Fruit fly (Drosophila melanogaster) whole organism, embryonic: Measurements from ENCODE around the gene wds.
A peak's percentile ranks its signal among the peaks of the same experiment; 100 is the strongest.

Source experiments
- Bdp1 ChIP-seq: fragments of 200-800 bp; sonication (Bioruptor generic); optimal IDR thresholded peaks from 3 replicates; lab custom pipeline; 2016; ENCODE audit warnings: missing biosample characterization, missing genetic modification characterization
- Bgb ChIP-seq: fragments of 200-800 bp; sonication (Bioruptor generic); IDR thresholded peaks from 2 replicates; pipeline ENCODE4 v1.3.6; 2022; ENCODE audit warnings: missing biosample characterization, missing genetic modification characterization; ENCODE audit not compliant: partially characterized antibody
- CG10267 ChIP-seq: fragments of 200-800 bp; sonication (Bioruptor generic); optimal IDR thresholded peaks from 2 replicates; lab custom pipeline; 2018; ENCODE audit warnings: missing biosample characterization, mild to moderate bottlenecking, missing genetic modification characterization, moderate library complexity
- CG12391 ChIP-seq: fragments of 200-800 bp; sonication (Bioruptor generic); optimal IDR thresholded peaks from 3 replicates; lab custom pipeline; 2018; ENCODE audit warnings: missing biosample characterization, mild to moderate bottlenecking, missing genetic modification characterization, moderate library complexity
- CG12769 ChIP-seq: fragments of 200-800 bp; sonication (Bioruptor generic); optimal IDR thresholded peaks from 2 replicates; lab custom pipeline; 2019; ENCODE audit warnings: missing biosample characterization, mild to moderate bottlenecking, missing genetic modification characterization, moderate library complexity
- CG14710 ChIP-seq: fragments of 200-800 bp; sonication (Bioruptor generic); optimal IDR thresholded peaks from 3 replicates; lab custom pipeline; 2019; ENCODE audit warnings: missing biosample characterization, mild to moderate bottlenecking, missing genetic modification characterization, moderate library complexity
- CG16815 ChIP-seq: fragments of 200-800 bp; sonication (Bioruptor generic); optimal IDR thresholded peaks from 3 replicates; lab custom pipeline; 2017; ENCODE audit warnings: missing biosample characterization, mild to moderate bottlenecking, missing genetic modification characterization
- CG18262 ChIP-seq: fragments of 200-800 bp; optimal IDR thresholded peaks from 3 replicates; lab custom pipeline; 2019; ENCODE audit warnings: missing biosample characterization, mild to moderate bottlenecking, missing genetic modification characterization, moderate library complexity
- CG18599 ChIP-seq: fragments of 200-800 bp; sonication (Bioruptor generic); optimal IDR thresholded peaks from 3 replicates; lab custom pipeline; 2017; ENCODE audit warnings: missing biosample characterization, missing genetic modification characterization, mild to moderate bottlenecking, moderate library complexity, missing genetic modification reagents
- CG2202 ChIP-seq: fragments of 200-800 bp; sonication (Bioruptor generic); optimal IDR thresholded peaks from 2 replicates; lab custom pipeline; 2018; ENCODE audit warnings: missing biosample characterization, mild to moderate bottlenecking, missing genetic modification characterization
- CG2678 ChIP-seq: fragments of 200-800 bp; sonication (Bioruptor generic); optimal IDR thresholded peaks from 3 replicates; lab custom pipeline; 2019; ENCODE audit warnings: missing biosample characterization, mild to moderate bottlenecking, missing genetic modification characterization, moderate library complexity
- CG3163 ChIP-seq: fragments of 200-800 bp; sonication (Bioruptor generic); optimal IDR thresholded peaks from 3 replicates; lab custom pipeline; 2016; ENCODE audit warnings: missing biosample characterization, missing genetic modification characterization
- CG32532 ChIP-seq: fragments of 200-800 bp; sonication (Bioruptor generic); IDR thresholded peaks from 2 replicates; pipeline ENCODE4 v1.3.6; 2022; ENCODE audit warnings: missing biosample characterization, missing genetic modification characterization
- CG3838 ChIP-seq: fragments of 200-800 bp; sonication (Bioruptor generic); optimal IDR thresholded peaks from 3 replicates; lab custom pipeline; 2016; ENCODE audit warnings: missing biosample characterization, missing genetic modification characterization
- CG3847 ChIP-seq: fragments of 200-800 bp; sonication (Bioruptor generic); IDR thresholded peaks from 2 replicates; pipeline ENCODE4 v1.3.6; 2022; ENCODE audit warnings: missing biosample characterization, missing genetic modification characterization
- CG3995 ChIP-seq: fragments of 200-800 bp; sonication (Bioruptor generic); optimal IDR thresholded peaks from 3 replicates; lab custom pipeline; 2016; ENCODE audit warnings: missing biosample characterization, missing genetic modification characterization
- CG5180 ChIP-seq: fragments of 200-800 bp; sonication (Bioruptor generic); optimal IDR thresholded peaks from 3 replicates; lab custom pipeline; 2017; ENCODE audit warnings: missing biosample characterization, missing genetic modification characterization, mild to moderate bottlenecking, moderate library complexity, missing genetic modification reagents
- CG5953 ChIP-seq: fragments of 200-800 bp; sonication (Bioruptor generic); IDR thresholded peaks from 2 replicates; pipeline ENCODE4 v1.3.6; 2022; ENCODE audit warnings: missing biosample characterization, missing genetic modification characterization
- CG6683 ChIP-seq: fragments of 200-800 bp; sonication (Bioruptor generic); optimal IDR thresholded peaks from 2 replicates; lab custom pipeline; 2017; ENCODE audit warnings: missing biosample characterization, mild to moderate bottlenecking, missing genetic modification characterization, missing genetic modification reagents
- Elba2 ChIP-seq: fragments of 200-800 bp; sonication (Bioruptor generic); optimal IDR thresholded peaks from 3 replicates; lab custom pipeline; 2016; ENCODE audit warnings: missing biosample characterization, missing genetic modification characterization
- HLH4C ChIP-seq: fragments of 200-800 bp; sonication (Bioruptor generic); IDR thresholded peaks from 3 replicates; pipeline ENCODE4 v1.3.6; 2022; ENCODE audit warnings: missing biosample characterization, missing genetic modification characterization; ENCODE audit not compliant: partially characterized antibody
- HLHmδ ChIP-seq: fragments of 200-800 bp; sonication (Bioruptor generic); optimal IDR thresholded peaks from 2 replicates; lab custom pipeline; 2018; ENCODE audit warnings: missing biosample characterization, mild to moderate bottlenecking, missing genetic modification characterization, moderate library complexity
- Kr ChIP-seq: fragments of 200-800 bp; sonication (Bioruptor generic); optimal IDR thresholded peaks from 2 replicates; lab custom pipeline; 2017; ENCODE audit warnings: missing biosample characterization, mild to moderate bottlenecking, missing genetic modification characterization
- Lpt ChIP-seq: fragments of >200 bp; optimal IDR thresholded peaks from 2 replicates; lab custom pipeline; 2018; ENCODE audit warnings: missing biosample characterization, missing genetic modification characterization
- MBD-R2 ChIP-seq: fragments of 200-800 bp; sonication (Bioruptor generic); IDR thresholded peaks from 2 replicates; pipeline ENCODE4 v1.3.6; 2022; ENCODE audit warnings: missing biosample characterization, missing genetic modification characterization
- MESR4 ChIP-seq: fragments of 200-800 bp; sonication (Bioruptor generic); optimal IDR thresholded peaks from 2 replicates; lab custom pipeline; 2018; ENCODE audit warnings: missing biosample characterization, mild to moderate bottlenecking, missing genetic modification characterization, moderate library complexity
- Mad ChIP-seq: fragments of 200-800 bp; sonication (Bioruptor generic); optimal IDR thresholded peaks from 2 replicates; lab custom pipeline; 2016; ENCODE audit warnings: missing biosample characterization, missing genetic modification characterization
- Myb ChIP-seq: fragments of 200-800 bp; sonication (Bioruptor generic); optimal IDR thresholded peaks from 2 replicates; lab custom pipeline; 2016; ENCODE audit warnings: missing biosample characterization, missing genetic modification characterization
- NC2α ChIP-seq: fragments of 200-800 bp; sonication (Bioruptor generic); optimal IDR thresholded peaks from 2 replicates; lab custom pipeline; 2016; ENCODE audit warnings: missing biosample characterization, missing genetic modification characterization
- NK7.1 ChIP-seq: fragments of 200-800 bp; sonication (Bioruptor generic); optimal IDR thresholded peaks from 3 replicates; lab custom pipeline; 2016; ENCODE audit warnings: missing biosample characterization, missing genetic modification characterization
- Nf-YA ChIP-seq: fragments of 200-800 bp; sonication (Bioruptor generic); IDR thresholded peaks from 2 replicates; pipeline ENCODE4 v1.3.6; 2022; ENCODE audit warnings: missing biosample characterization, missing genetic modification characterization
- Spps ChIP-seq: fragments of 200-800 bp; sonication (Bioruptor generic); optimal IDR thresholded peaks from 2 replicates; lab custom pipeline; 2018; ENCODE audit warnings: missing biosample characterization, mild to moderate bottlenecking, missing genetic modification characterization
- Xbp1 ChIP-seq: fragments of 200-800 bp; sonication (Bioruptor generic); optimal IDR thresholded peaks from 3 replicates; lab custom pipeline; 2016; ENCODE audit warnings: missing biosample characterization, mild to moderate bottlenecking, missing genetic modification characterization
- ap ChIP-seq: fragments of 200-800 bp; sonication (Bioruptor generic); IDR thresholded peaks from 2 replicates; pipeline ENCODE4 v1.3.6; 2022; ENCODE audit warnings: missing biosample characterization, missing genetic modification characterization
- cg ChIP-seq: fragments of 200-800 bp; sonication (Bioruptor generic); optimal IDR thresholded peaks from 3 replicates; lab custom pipeline; 2019; ENCODE audit warnings: missing biosample characterization, mild to moderate bottlenecking, missing genetic modification characterization, moderate library complexity
- chn ChIP-seq: fragments of 200-800 bp; sonication (Bioruptor generic); optimal IDR thresholded peaks from 2 replicates; lab custom pipeline; 2016; ENCODE audit warnings: missing biosample characterization, missing genetic modification characterization
- fd102C ChIP-seq: fragments of 200-800 bp; sonication (Bioruptor generic); optimal IDR thresholded peaks from 2 replicates; lab custom pipeline; 2018; ENCODE audit warnings: missing biosample characterization, mild to moderate bottlenecking, missing genetic modification characterization, moderate library complexity
- fd96Cb ChIP-seq: fragments of 200-800 bp; sonication (Bioruptor generic); optimal IDR thresholded peaks from 2 replicates; lab custom pipeline; 2018; ENCODE audit warnings: missing biosample characterization, mild to moderate bottlenecking, missing genetic modification characterization, moderate library complexity
- gcm ChIP-seq: fragments of 200-800 bp; sonication (Bioruptor generic); optimal IDR thresholded peaks from 2 replicates; lab custom pipeline; 2019; ENCODE audit warnings: missing biosample characterization, mild to moderate bottlenecking, missing genetic modification characterization, moderate library complexity
- lov ChIP-seq, 2 experiments: fragments of 200-800 bp in 1 of 2; fragments of >200 bp in 1 of 2; sonication (Bioruptor generic) in 1 of 2; IDR thresholded peaks in 1 of 2; optimal IDR thresholded peaks in 1 of 2; 2 replicates in 1 of 2; 3 replicates in 1 of 2; pipeline versions ENCODE4 v1.3.6 to Lab custom; 2017 to 2022; ENCODE audit warnings: missing biosample characterization in 1 of 2, missing genetic modification characterization in 1 of 2
- nau ChIP-seq: fragments of 200-800 bp; sonication (Bioruptor generic); optimal IDR thresholded peaks from 3 replicates; lab custom pipeline; 2017; ENCODE audit warnings: missing biosample characterization, mild to moderate bottlenecking, missing genetic modification characterization, missing genetic modification reagents
- nmo ChIP-seq: fragments of 200-800 bp; sonication (Bioruptor generic); optimal IDR thresholded peaks from 2 replicates; lab custom pipeline; 2018; ENCODE audit warnings: missing biosample characterization, mild to moderate bottlenecking, missing genetic modification characterization, moderate library complexity
- phol ChIP-seq: fragments of 200-800 bp; sonication (Bioruptor generic); optimal IDR thresholded peaks from 3 replicates; lab custom pipeline; 2018; ENCODE audit warnings: missing biosample characterization, mild to moderate bottlenecking, missing genetic modification characterization, moderate library complexity
- psq ChIP-seq: fragments of 200-800 bp; sonication (Bioruptor generic); optimal IDR thresholded peaks from 2 replicates; lab custom pipeline; 2017; ENCODE audit warnings: missing biosample characterization, missing genetic modification characterization
- pzg ChIP-seq: fragments of 200-800 bp; sonication (Bioruptor generic); optimal IDR thresholded peaks from 3 replicates; lab custom pipeline; 2018; ENCODE audit warnings: missing biosample characterization, mild to moderate bottlenecking, missing genetic modification characterization, moderate library complexity
- shn ChIP-seq: fragments of 200-800 bp; sonication (Bioruptor generic); optimal IDR thresholded peaks from 3 replicates; lab custom pipeline; 2016; ENCODE audit warnings: missing biosample characterization, missing genetic modification characterization
- sisA ChIP-seq: fragments of 200-800 bp; sonication (Bioruptor generic); IDR thresholded peaks from 2 replicates; pipeline ENCODE4 v1.3.6; 2022; ENCODE audit warnings: missing biosample characterization, missing genetic modification characterization
- ttk ChIP-seq: fragments of 200-800 bp; sonication (Bioruptor generic); IDR thresholded peaks from 2 replicates; pipeline ENCODE4 v2.1.2; 2022; ENCODE audit warnings: missing biosample characterization, missing genetic modification characterization
- vfl ChIP-seq: fragments of 200-800 bp; sonication (Bioruptor generic); optimal IDR thresholded peaks from 2 replicates; lab custom pipeline; 2016; ENCODE audit warnings: missing biosample characterization, missing genetic modification characterization

wds gene

DNA sequence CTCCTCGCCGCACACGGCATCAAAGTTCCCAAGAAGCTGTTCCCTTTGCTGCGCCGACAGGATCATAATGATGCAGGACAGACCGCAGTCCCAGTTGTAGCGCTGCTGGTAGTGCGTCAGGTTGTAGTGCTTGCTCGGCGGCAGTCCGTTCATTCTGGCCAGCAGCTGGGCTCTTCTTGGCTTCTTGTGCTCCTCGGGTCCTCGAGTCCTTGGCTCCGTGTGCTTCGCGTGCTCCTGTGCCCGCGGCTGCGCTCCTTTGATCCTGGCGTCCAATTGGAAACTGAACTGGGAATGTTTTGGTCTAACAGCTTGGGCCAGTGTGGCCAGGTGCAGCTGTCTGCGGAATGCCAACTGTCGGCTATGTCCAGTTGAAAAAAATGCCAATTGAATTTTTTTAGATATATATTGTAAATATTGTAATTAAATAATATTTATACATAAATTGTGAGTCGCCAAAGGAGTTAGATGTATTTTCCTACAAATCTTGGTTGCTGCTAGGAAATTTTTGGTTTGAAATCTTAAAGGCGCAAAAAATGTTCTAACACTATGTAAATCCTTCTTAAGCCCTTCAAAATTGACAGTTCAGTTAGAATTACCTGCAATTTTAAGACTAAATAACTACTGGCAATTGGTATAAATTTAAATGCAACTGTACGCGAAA lies 595 bp upstream of the wds start, which contains the start of gene CG13760 (continued):
- TF ChIP-seq MESR4 (GFP tag; lab: Kevin White, UChicago) = peak; percentile 53
- no peak for TF ChIP-seq psq (GFP tag; lab: Kevin White, UChicago)
- no peak for TF ChIP-seq ttk (GFP tag; lab: Robert Waterston, UW)
- no peak for TF ChIP-seq fd102C (GFP tag; lab: Kevin White, UChicago)
- no peak for TF ChIP-seq Bdp1 (GFP tag; lab: Kevin White, UChicago)
- peak; percentile 19 for TF ChIP-seq CG10267 (tag; lab: Kevin White, UChicago)
- no peak for TF ChIP-seq CG32532 (GFP tag; lab: Robert Waterston, UW)
- no peak for TF ChIP-seq CG3838 (GFP tag; lab: Kevin White, UChicago)
- TF ChIP-seq Elba2 (GFP tag; lab: Kevin White, UChicago) = peak; percentile 56
- TF ChIP-seq CG2678 (tag; lab: Kevin White, UChicago) = no peak
- no peak for TF ChIP-seq CG18599
- no peak for TF ChIP-seq nau (GFP tag; lab: Kevin White, UChicago)
- TF ChIP-seq phol (tag; lab: Kevin White, UChicago) = peak; percentile 63
- TF ChIP-seq fd96Cb (tag; lab: Kevin White, UChicago) = no peak
- no peak for TF ChIP-seq CG2202 (tag; lab: Kevin White, UChicago)
- TF ChIP-seq CG3995 (GFP tag; lab: Kevin White, UChicago) = no peak
- TF ChIP-seq CG16815 (GFP tag; lab: Kevin White, UChicago) = no peak
- peak; percentile 30 for TF ChIP-seq nmo
- TF ChIP-seq ap = no peak
- TF ChIP-seq CG3163 (GFP tag; lab: Kevin White, UChicago) = no peak
- TF ChIP-seq Spps (tag; lab: Kevin White, UChicago) = no peak
- TF ChIP-seq chn = no peak
- no peak for TF ChIP-seq Myb (GFP tag; lab: Kevin White, UChicago)
- TF ChIP-seq CG12769 (tag; lab: Kevin White, UChicago) = no peak
- TF ChIP-seq CG3847 (GFP tag; lab: Robert Waterston, UW) = 0 out of 2 replicates have a peak, but pooled peaks have one; percentile 38
- no peak for TF ChIP-seq CG5953 (GFP tag; lab: Robert Waterston, UW)
- TF ChIP-seq NC2α (GFP tag; lab: Kevin White, UChicago) = no peak
- TF ChIP-seq CG6683 (GFP tag; lab: Kevin White, UChicago) = no peak
- TF ChIP-seq CG18262 (tag; lab: Kevin White, UChicago) = no peak
- TF ChIP-seq vfl (GFP tag; lab: Kevin White, UChicago) = no peak
- TF ChIP-seq Bgb (GFP tag; lab: Robert Waterston, UW) = no peak
- TF ChIP-seq Nf-YA = no peak
- peak; percentile 48 for TF ChIP-seq CG14710
- TF ChIP-seq Mad = no peak
- TF ChIP-seq cg = no peak
- TF ChIP-seq MBD-R2 = peak; percentile 55
- no peak for TF ChIP-seq sisA
- TF ChIP-seq gcm (GFP tag; lab: Kevin White, UChicago) = no peak
- no peak for TF ChIP-seq shn
- TF ChIP-seq Kr = no peak
- TF ChIP-seq CG12391 (tag; lab: Kevin White, UChicago) = peak; percentile 3
- TF ChIP-seq Lpt (GFP tag; lab: Kevin White, UChicago) = no peak
- no peak for TF ChIP-seq Xbp1 (GFP tag; lab: Kevin White, UChicago)
- TF ChIP-seq HLHmδ (GFP tag; lab: Kevin White, UChicago) = no peak
- no peak for TF ChIP-seq CG5180
- no peak for TF ChIP-seq NK7.1 (GFP tag; lab: Kevin White, UChicago)
- no peak for TF ChIP-seq lov (optimal IDR thresholded peaks at IDR 0.05; lab: Kevin White, UChicago)
- no peak for TF ChIP-seq lov (GFP tag; IDR thresholded peaks at IDR 0.05; lab: Robert Waterston, UW)
- TF ChIP-seq HLH4C = 0 out of 3 replicates have a peak, but pooled peaks have one; percentile 8
- TF ChIP-seq pzg (GFP tag; lab: Kevin White, UChicago) = peak; percentile 20
